Worm (Caenorhabditis elegans): ENCODE results near the gene Y48G9A.11.

Y48G9A.11 gene

DNA sequence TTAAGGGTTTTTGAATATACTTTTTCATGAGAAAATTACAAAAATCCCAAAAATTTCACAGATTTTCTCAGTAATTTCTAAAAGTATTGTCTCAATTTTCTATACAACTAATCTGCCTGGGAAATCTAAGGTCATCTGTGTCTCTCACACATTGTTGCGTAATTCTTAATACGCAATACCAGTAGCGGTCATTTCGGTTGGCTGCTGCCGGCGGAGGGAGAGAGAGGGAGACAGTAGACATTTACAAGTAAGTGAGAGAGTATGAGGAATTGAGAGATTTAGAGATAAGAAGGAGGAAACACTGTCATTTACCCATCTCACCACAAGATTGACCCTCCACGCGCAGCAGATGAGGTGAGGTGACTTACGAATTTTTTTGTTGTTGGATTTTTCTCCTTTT lies 9.2 kb upstream of the Y48G9A.11 start (continued):
- TF ChIP-seq fos-1 (tag; optimal IDR thresholded peaks at IDR 0.05) (no peak), dpl-1 (GFP tag; optimal IDR thresholded peaks at IDR 0.05) (peak in 2 of 3 experiments; percentile 6 to 18), nhr-77 (tag; optimal IDR thresholded peaks at IDR 0.05) (no peak), xbp-1 (tag; optimal IDR thresholded peaks at IDR 0.05) (no peak), tlp-1 (tag; optimal IDR thresholded peaks at IDR 0.05) (no peak), nhr-76 (tag; optimal IDR thresholded peaks at IDR 0.05) (no peak), dsc-1 (tag; optimal IDR thresholded peaks at IDR 0.05) (no peak), C16A3.4 (tag; optimal IDR thresholded peaks at IDR 0.05) (no peak), aha-1 (tag; optimal IDR thresholded peaks at IDR 0.05) (no peak), irx-1 (tag; optimal IDR thresholded peaks at IDR 0.05) (no peak), ceh-82 (tag; optimal IDR thresholded peaks at IDR 0.05) (no peak), zip-4 (GFP tag; optimal IDR thresholded peaks at IDR 0.05) (no peak), F16B12.6 (tag; optimal IDR thresholded peaks at IDR 0.05) (no peak), blmp-1 (tag; optimal IDR thresholded peaks at IDR 0.05) (peak; percentile 28), lin-13 (GFP tag; optimal IDR thresholded peaks at IDR 0.05) (no peak), alr-1 (tag; optimal IDR thresholded peaks at IDR 0.05; ENCODE audit: borderline replicate concordance) (no peak), snu-23 (GFP tag; optimal IDR thresholded peaks at IDR 0.05) (peak; percentile 57), nhr-84 (tag; optimal IDR thresholded peaks at IDR 0.05) (no peak), C34B4.2 (tag; optimal IDR thresholded peaks at IDR 0.05) (no peak), ceh-8 (GFP tag; optimal IDR thresholded peaks at IDR 0.05) (no peak), ces-1 (GFP tag; optimal IDR thresholded peaks at IDR 0.05) (no peak), snpc-4 (tag; optimal IDR thresholded peaks at IDR 0.05) (no peak), hpl-2 (GFP tag; optimal IDR thresholded peaks at IDR 0.05) (no peak), efl-1 (optimal IDR thresholded peaks at IDR 0.05) (peak; percentile 24 to 38), efl-1 (GFP tag; optimal IDR thresholded peaks at IDR 0.05 in 1 of 2) (peak; percentile 14 to 89), sup-37 (GFP tag; optimal IDR thresholded peaks at IDR 0.05) (no peak), unc-86 (tag; optimal IDR thresholded peaks at IDR 0.05) (no peak), grh-1 (GFP tag; IDR thresholded peaks at IDR 0.05) (no peak), sox-4 (tag; optimal IDR thresholded peaks at IDR 0.05) (no peak), isw-1 (GFP tag; IDR thresholded peaks at IDR 0.05) (no peak), Y116A8C.19 (tag; optimal IDR thresholded peaks at IDR 0.05; ENCODE audit: borderline replicate concordance) (no peak), nhr-90 (tag; optimal IDR thresholded peaks at IDR 0.05; ENCODE audit: poor library complexity) (no peak), fkh-8 (tag; optimal IDR thresholded peaks at IDR 0.05) (no peak), fkh-4 (tag; optimal IDR thresholded peaks at IDR 0.05; ENCODE audit: borderline replicate concordance) (no peak), ama-1 (optimal IDR thresholded peaks at IDR 0.05) (no peak), lsy-2 (tag; optimal IDR thresholded peaks at IDR 0.05) (peak; percentile 23 to 39), nhr-20 (tag; optimal IDR thresholded peaks at IDR 0.05) (peak; percentile 21), unc-30 (tag; optimal IDR thresholded peaks at IDR 0.05) (no peak), egl-27 (tag; optimal IDR thresholded peaks at IDR 0.05) (no peak), zag-1 (tag; optimal IDR thresholded peaks at IDR 0.05) (no peak), efl-3 (GFP tag; optimal IDR thresholded peaks at IDR 0.05) (no peak), ztf-4 (tag; optimal IDR thresholded peaks at IDR 0.05) (no peak), hlh-4 (tag; optimal IDR thresholded peaks at IDR 0.05) (no peak), ets-5 (GFP tag; IDR thresholded peaks at IDR 0.05) (no peak), unc-130 (tag; optimal IDR thresholded peaks at IDR 0.05) (no peak), mef-2 (tag; optimal IDR thresholded peaks at IDR 0.05) (no peak), ceh-90 (tag; optimal IDR thresholded peaks at IDR 0.05) (no peak), lin-35 (GFP tag; optimal IDR thresholded peaks at IDR 0.05) (peak; percentile 19 to 46), nhr-237 (tag; optimal IDR thresholded peaks at IDR 0.05) (no peak), nhr-19 (GFP tag; conservative IDR thresholded peaks at IDR 0.05) (no peak), nhr-85 (tag) (peak; percentile 87), pqm-1 (tag; optimal IDR thresholded peaks at IDR 0.05) (no peak), elt-2 (tag; optimal IDR thresholded peaks at IDR 0.05) (no peak), rnt-1 (tag; optimal IDR thresholded peaks at IDR 0.05) (no peak), lin-14 (GFP tag; optimal IDR thresholded peaks at IDR 0.05) (peak; percentile 67)

Measured in whole organism, L1 larva.